Fruit fly (Drosophila melanogaster) whole organism, embryonic: ENCODE results near the gene LSm3.

Source experiments
- Adf1 ChIP-seq: fragments of 200-800 bp; sonication (Bioruptor generic); IDR thresholded peaks from 2 replicates; pipeline ENCODE4 v1.3.6; 2022; ENCODE audit warnings: missing biosample characterization, missing genetic modification characterization
- Aef1 ChIP-seq: fragments of 200-800 bp; sonication (Bioruptor generic); IDR thresholded peaks from 3 replicates; pipeline ENCODE4 v1.3.6; 2022; ENCODE audit warnings: missing biosample characterization, missing genetic modification characterization
- CG10565 ChIP-seq: fragments of 200-800 bp; sonication (Bioruptor generic); optimal IDR thresholded peaks from 3 replicates; lab custom pipeline; 2016; ENCODE audit warnings: missing biosample characterization, mild to moderate bottlenecking, missing genetic modification characterization
- CG10654 ChIP-seq: fragments of 200-800 bp; sonication (Bioruptor generic); optimal IDR thresholded peaks from 2 replicates; lab custom pipeline; 2016; ENCODE audit warnings: missing biosample characterization, missing genetic modification characterization
- CG10959 ChIP-seq: fragments of 200-800 bp; sonication (Bioruptor generic); IDR thresholded peaks from 2 replicates; pipeline ENCODE4 v1.3.6; 2022; ENCODE audit warnings: missing biosample characterization, missing genetic modification characterization
- CG13296 ChIP-seq: fragments of 200-800 bp; sonication (Bioruptor generic); optimal IDR thresholded peaks from 3 replicates; lab custom pipeline; 2018; ENCODE audit warnings: missing biosample characterization, mild to moderate bottlenecking, missing genetic modification characterization
- CG13624 ChIP-seq: fragments of 200-800 bp; sonication (Bioruptor generic); optimal IDR thresholded peaks from 2 replicates; lab custom pipeline; 2016; ENCODE audit warnings: missing biosample characterization, missing genetic modification characterization
- CG14667 ChIP-seq: fragments of 200-800 bp; sonication (Bioruptor generic); IDR thresholded peaks from 2 replicates; pipeline ENCODE4 v1.3.6; 2022; ENCODE audit warnings: missing biosample characterization, missing genetic modification characterization
- CG1529 ChIP-seq: fragments of 200-800 bp; sonication (Bioruptor generic); optimal IDR thresholded peaks from 3 replicates; lab custom pipeline; 2018; ENCODE audit warnings: missing biosample characterization, missing genetic modification characterization
- CG15514 ChIP-seq: fragments of 200-800 bp; sonication (Bioruptor generic); optimal IDR thresholded peaks from 3 replicates; lab custom pipeline; 2017; ENCODE audit warnings: missing biosample characterization, missing genetic modification characterization, mild to moderate bottlenecking, moderate library complexity, missing genetic modification reagents
- CG15696 ChIP-seq: fragments of 200-800 bp; sonication (Bioruptor generic); optimal IDR thresholded peaks from 2 replicates; lab custom pipeline; 2019; ENCODE audit warnings: missing biosample characterization, mild to moderate bottlenecking, missing genetic modification characterization, moderate library complexity
- CG17912 ChIP-seq: fragments of 200-800 bp; sonication (Bioruptor generic); optimal IDR thresholded peaks from 2 replicates; lab custom pipeline; 2018; ENCODE audit warnings: missing biosample characterization, mild to moderate bottlenecking, missing genetic modification characterization
- CG2678 ChIP-seq: fragments of 200-800 bp; sonication (Bioruptor generic); optimal IDR thresholded peaks from 3 replicates; lab custom pipeline; 2019; ENCODE audit warnings: missing biosample characterization, mild to moderate bottlenecking, missing genetic modification characterization, moderate library complexity
- CG3065 ChIP-seq: fragments of 200-800 bp; sonication (Bioruptor generic); optimal IDR thresholded peaks from 2 replicates; lab custom pipeline; 2016; ENCODE audit warnings: missing biosample characterization, missing genetic modification characterization
- CG32772 ChIP-seq: fragments of 200-800 bp; sonication (Bioruptor generic); IDR thresholded peaks from 2 replicates; pipeline ENCODE4 v1.3.6; 2022; ENCODE audit warnings: missing biosample characterization, missing genetic modification characterization
- CG3995 ChIP-seq: fragments of 200-800 bp; sonication (Bioruptor generic); optimal IDR thresholded peaks from 3 replicates; lab custom pipeline; 2016; ENCODE audit warnings: missing biosample characterization, missing genetic modification characterization
- CG42726 ChIP-seq: fragments of 200-800 bp; sonication (Bioruptor generic); IDR thresholded peaks from 2 replicates; pipeline ENCODE4 v1.3.6; 2022; ENCODE audit warnings: missing biosample characterization, missing genetic modification characterization; ENCODE audit not compliant: partially characterized antibody
- CG5245 ChIP-seq: fragments of 200-800 bp; sonication (Bioruptor generic); optimal IDR thresholded peaks from 3 replicates; lab custom pipeline; 2016; ENCODE audit warnings: missing biosample characterization, missing genetic modification characterization
- CG8924 ChIP-seq: fragments of 200-800 bp; optimal IDR thresholded peaks from 3 replicates; lab custom pipeline; 2019; ENCODE audit warnings: missing biosample characterization, mild to moderate bottlenecking, missing genetic modification characterization, moderate library complexity
- CG9437 ChIP-seq: fragments of 200-800 bp; sonication (Bioruptor generic); optimal IDR thresholded peaks from 2 replicates; lab custom pipeline; 2018; ENCODE audit warnings: missing biosample characterization, mild to moderate bottlenecking, missing genetic modification characterization
- Dip2 ChIP-seq: fragments of 200-800 bp; sonication (Bioruptor generic); IDR thresholded peaks from 2 replicates; pipeline ENCODE4 v1.3.6; 2022; ENCODE audit warnings: missing biosample characterization, missing genetic modification characterization
- Fer1 ChIP-seq: fragments of 200-800 bp; sonication (Bioruptor generic); optimal IDR thresholded peaks from 2 replicates; lab custom pipeline; 2017; ENCODE audit warnings: missing biosample characterization, mild to moderate bottlenecking, missing genetic modification characterization
- Gug ChIP-seq: fragments of 200-800 bp; sonication (Bioruptor generic); IDR thresholded peaks from 4 replicates; pipeline ENCODE4 v1.3.6; 2022; ENCODE audit warnings: missing biosample characterization, missing genetic modification characterization
- Hmx ChIP-seq: fragments of 200-800 bp; sonication (Bioruptor generic); optimal IDR thresholded peaks from 2 replicates; lab custom pipeline; 2016; ENCODE audit warnings: missing biosample characterization, missing genetic modification characterization
- Hr51 ChIP-seq, 2 experiments: fragments of 200-800 bp; sonication (Bioruptor generic); optimal IDR thresholded peaks; 2 replicates in 1 of 2; 3 replicates in 1 of 2; lab custom pipeline; 2016 to 2018; ENCODE audit warnings: missing biosample characterization in 2 of 2, missing genetic modification characterization in 2 of 2, mild to moderate bottlenecking in 1 of 2, moderate library complexity in 1 of 2
- Lim3 ChIP-seq: fragments of 200-800 bp; sonication (Bioruptor generic); IDR thresholded peaks from 2 replicates; pipeline ENCODE4 v1.3.6; 2022; ENCODE audit warnings: missing biosample characterization, missing genetic modification characterization
- NFAT ChIP-seq: fragments of 200-800 bp; sonication (Bioruptor generic); IDR thresholded peaks from 2 replicates; pipeline ENCODE4 v1.3.6; 2022; ENCODE audit warnings: missing biosample characterization, missing genetic modification characterization
- Ravus ChIP-seq: fragments of 200-800 bp; sonication (Bioruptor generic); IDR thresholded peaks from 2 replicates; pipeline ENCODE4 v1.3.6; 2022; ENCODE audit warnings: missing biosample characterization, missing genetic modification characterization
- Rfx ChIP-seq: fragments of 200-800 bp; sonication (Bioruptor generic); IDR thresholded peaks from 2 replicates; pipeline ENCODE4 v1.3.6; 2022; ENCODE audit warnings: missing biosample characterization, missing genetic modification characterization
- Scr ChIP-seq: fragments of 200-800 bp; sonication (Bioruptor generic); IDR thresholded peaks from 2 replicates; pipeline ENCODE4 v1.3.6; 2022; ENCODE audit warnings: missing biosample characterization, missing genetic modification characterization; ENCODE audit not compliant: partially characterized antibody
- Six4 ChIP-seq: fragments of 200-800 bp; sonication (Bioruptor generic); optimal IDR thresholded peaks from 2 replicates; lab custom pipeline; 2016; ENCODE audit warnings: missing biosample characterization, missing genetic modification characterization
- ac ChIP-seq: fragments of 200-800 bp; sonication (Bioruptor generic); optimal IDR thresholded peaks from 3 replicates; lab custom pipeline; 2017; ENCODE audit warnings: missing biosample characterization, mild to moderate bottlenecking, missing genetic modification characterization
- bigmax ChIP-seq: fragments of 200-800 bp; sonication (Bioruptor generic); optimal IDR thresholded peaks from 2 replicates; lab custom pipeline; 2018; ENCODE audit warnings: missing biosample characterization, mild to moderate bottlenecking, missing genetic modification characterization
- corto ChIP-seq: fragments of 200-800 bp; sonication (Bioruptor generic); optimal IDR thresholded peaks from 2 replicates; lab custom pipeline; 2016; ENCODE audit warnings: missing biosample characterization, mild to moderate bottlenecking, missing genetic modification characterization, moderate library complexity
- dimm ChIP-seq: fragments of 200-800 bp; sonication (Bioruptor generic); IDR thresholded peaks from 2 replicates; pipeline ENCODE4 v1.3.6; 2022; ENCODE audit warnings: missing biosample characterization, missing genetic modification characterization
- dmrt11E ChIP-seq: fragments of 200-800 bp; sonication (Bioruptor generic); optimal IDR thresholded peaks from 3 replicates; lab custom pipeline; 2018; ENCODE audit warnings: missing biosample characterization, mild to moderate bottlenecking, missing genetic modification characterization, moderate library complexity
- emc ChIP-seq: fragments of 200-800 bp; sonication (Bioruptor generic); optimal IDR thresholded peaks from 2 replicates; lab custom pipeline; 2016; ENCODE audit warnings: missing biosample characterization, missing genetic modification characterization
- eyg ChIP-seq: fragments of 200-800 bp; sonication (Bioruptor generic); optimal IDR thresholded peaks from 3 replicates; lab custom pipeline; 2016; ENCODE audit warnings: missing biosample characterization, missing genetic modification characterization
- grau ChIP-seq: fragments of 200-800 bp; optimal IDR thresholded peaks from 3 replicates; lab custom pipeline; 2019; ENCODE audit warnings: missing biosample characterization, mild to moderate bottlenecking, missing genetic modification characterization, moderate library complexity
- gro ChIP-seq: fragments of 200-800 bp; sonication (Bioruptor generic); optimal IDR thresholded peaks from 2 replicates; lab custom pipeline; 2016; ENCODE audit warnings: missing biosample characterization, missing genetic modification characterization
- hb ChIP-seq: fragments of 200-800 bp; sonication (Bioruptor generic); IDR thresholded peaks from 3 replicates; pipeline ENCODE4 v1.3.6; 2022; ENCODE audit warnings: missing biosample characterization, missing genetic modification characterization; ENCODE audit not compliant: partially characterized antibody
- jumu ChIP-seq: fragments of 200-800 bp; sonication (Bioruptor generic); optimal IDR thresholded peaks from 3 replicates; lab custom pipeline; 2016; ENCODE audit warnings: missing biosample characterization, missing genetic modification characterization
- kah ChIP-seq: fragments of 200-800 bp; sonication (Bioruptor generic); optimal IDR thresholded peaks from 2 replicates; lab custom pipeline; 2018; ENCODE audit warnings: missing biosample characterization, mild to moderate bottlenecking, missing genetic modification characterization
- otp ChIP-seq: fragments of 200-800 bp; sonication (Bioruptor generic); IDR thresholded peaks from 3 replicates; pipeline ENCODE4, ENCODE4 v1.3.6; 2022; ENCODE audit warnings: missing biosample characterization, missing genetic modification characterization
- run ChIP-seq: fragments of 200-800 bp; sonication (Bioruptor generic); optimal IDR thresholded peaks from 3 replicates; lab custom pipeline; 2018; ENCODE audit warnings: missing biosample characterization, mild to moderate bottlenecking, missing genetic modification characterization
- scrt ChIP-seq: fragments of 200-800 bp; sonication (Bioruptor generic); optimal IDR thresholded peaks from 2 replicates; lab custom pipeline; 2018; ENCODE audit warnings: missing biosample characterization, mild to moderate bottlenecking, missing genetic modification characterization, moderate library complexity
- sens ChIP-seq: fragments of 200-800 bp; sonication (Bioruptor generic); peaks from one replicate; lab custom pipeline; 2016; ENCODE audit warnings: missing biosample characterization, missing genetic modification characterization
- stwl ChIP-seq: fragments of 200-800 bp; sonication (Bioruptor generic); optimal IDR thresholded peaks from 3 replicates; lab custom pipeline; 2018; ENCODE audit warnings: missing biosample characterization, mild to moderate bottlenecking, missing genetic modification characterization, moderate library complexity
- toy ChIP-seq: fragments of 200-800 bp; sonication (Bioruptor generic); IDR thresholded peaks from 2 replicates; pipeline ENCODE4 v1.3.6; 2022; ENCODE audit warnings: missing biosample characterization, missing genetic modification characterization
- zen2 ChIP-seq: fragments of 200-800 bp; sonication (Bioruptor generic); IDR thresholded peaks from 3 replicates; pipeline ENCODE4 v1.3.6; 2022; ENCODE audit warnings: missing biosample characterization, missing genetic modification characterization; ENCODE audit not compliant: partially characterized antibody

The LSm3 gene

dm6 chr3R:24037538-24038265, 41.6 kb downstream of the LSm3 start, which contains the start of gene spas (continued):
- no peak for TF ChIP-seq Hmx
- peak; percentile 63 for TF ChIP-seq CG2678 (tag; lab: Kevin White, UChicago)
- no peak for TF ChIP-seq Ravus (GFP tag; lab: Robert Waterston, UW)
- peak; percentile 92 for TF ChIP-seq hb (GFP tag; lab: Robert Waterston, UW)
- TF ChIP-seq toy: peak; percentile 36; the same call in 1 of the 2 replicates
- TF ChIP-seq Gug (GFP tag; lab: Robert Waterston, UW): peak; percentile 88
- TF ChIP-seq scrt: no peak
- peak; percentile 15 for TF ChIP-seq CG1529 (GFP tag; lab: Kevin White, UChicago)
- peak; percentile 54 for TF ChIP-seq dimm
- TF ChIP-seq CG15696: peak; percentile 67
- no peak for TF ChIP-seq CG17912 (GFP tag; lab: Kevin White, UChicago)
- peak; percentile 78 for TF ChIP-seq dmrt11E
- TF ChIP-seq zen2 (GFP tag; lab: Robert Waterston, UW): peak; percentile 80
- TF ChIP-seq grau (tag; lab: Kevin White, UChicago): peak; percentile 53
- TF ChIP-seq CG3995 (GFP tag; lab: Kevin White, UChicago): peak; percentile 31
- TF ChIP-seq Six4 (GFP tag; lab: Kevin White, UChicago): peak; percentile 49
- TF ChIP-seq kah (GFP tag; lab: Kevin White, UChicago): no peak
- TF ChIP-seq Adf1: no peak
- peak; percentile 14; the same call in 1 of the 2 replicates for TF ChIP-seq Dip2
- TF ChIP-seq Lim3: no peak
- peak; percentile 85 for TF ChIP-seq jumu (GFP tag; lab: Kevin White, UChicago)
- peak; percentile 96 for TF ChIP-seq sens (GFP tag; lab: Kevin White, UChicago)
- TF ChIP-seq Fer1: no peak
- no peak for TF ChIP-seq ac
- no peak for TF ChIP-seq run (tag; lab: Kevin White, UChicago)
- TF ChIP-seq CG32772: peak; percentile 87
- TF ChIP-seq CG10654 (GFP tag; lab: Kevin White, UChicago): peak; percentile 62
- peak; percentile 67 for TF ChIP-seq CG9437
- TF ChIP-seq Aef1: peak; percentile 70
- TF ChIP-seq CG42726 (GFP tag; lab: Robert Waterston, UW): peak; percentile 90
- peak; percentile 22 for TF ChIP-seq CG5245 (GFP tag; lab: Kevin White, UChicago)
- TF ChIP-seq gro (GFP tag; lab: Kevin White, UChicago): peak; percentile 14
- TF ChIP-seq bigmax (GFP tag; lab: Kevin White, UChicago): peak; percentile 29
- no peak for TF ChIP-seq CG10565
- TF ChIP-seq Hr51 (GFP tag; optimal IDR thresholded peaks at IDR 0.05; lab: Kevin White, UChicago): peak in 1 of 2 experiments; percentile 59
- no peak for TF ChIP-seq corto (GFP tag; lab: Kevin White, UChicago)
- TF ChIP-seq CG10959: peak; percentile 61
- peak; percentile 37 for TF ChIP-seq CG13296
- TF ChIP-seq CG15514 (GFP tag; lab: Kevin White, UChicago): peak; percentile 49
- TF ChIP-seq CG14667 (GFP tag; lab: Robert Waterston, UW): peak; percentile 70
- peak; percentile 38 for TF ChIP-seq stwl (tag; lab: Kevin White, UChicago)
- TF ChIP-seq emc: peak; percentile 44
- peak; percentile 69 for TF ChIP-seq CG13624 (GFP tag; lab: Kevin White, UChicago)
- peak; percentile 97 for TF ChIP-seq Scr
- peak; percentile 46 for TF ChIP-seq CG8924 (tag; lab: Kevin White, UChicago)
- peak; percentile 57 for TF ChIP-seq CG3065 (GFP tag; lab: Kevin White, UChicago)
- peak; percentile 83 for TF ChIP-seq Rfx (GFP tag; lab: Robert Waterston, UW)
- TF ChIP-seq NFAT: peak; percentile 80
- 0 out of 3 replicates have a peak, but pooled peaks have one; percentile 23 for TF ChIP-seq otp (GFP tag; lab: Robert Waterston, UW)
- peak; percentile 20 for TF ChIP-seq eyg
